Fruit fly (Drosophila melanogaster): ENCODE results near the gene CG46396.

dm6 chr3R:6291437-6291836 lies 12.4 kb upstream of the CG46396 start, which contains the start of gene Osi13:
- TF ChIP-seq usp (GFP tag; optimal IDR thresholded peaks at IDR 0.05) = no peak
- TF ChIP-seq psq (optimal IDR thresholded peaks at IDR 0.05) = no peak
- no peak for TF ChIP-seq CG8478 (optimal IDR thresholded peaks at IDR 0.05)

Measured in whole organism.